Worm (Caenorhabditis elegans): ENCODE results near the gene gfl-1.

The gfl-1 gene

DNA sequence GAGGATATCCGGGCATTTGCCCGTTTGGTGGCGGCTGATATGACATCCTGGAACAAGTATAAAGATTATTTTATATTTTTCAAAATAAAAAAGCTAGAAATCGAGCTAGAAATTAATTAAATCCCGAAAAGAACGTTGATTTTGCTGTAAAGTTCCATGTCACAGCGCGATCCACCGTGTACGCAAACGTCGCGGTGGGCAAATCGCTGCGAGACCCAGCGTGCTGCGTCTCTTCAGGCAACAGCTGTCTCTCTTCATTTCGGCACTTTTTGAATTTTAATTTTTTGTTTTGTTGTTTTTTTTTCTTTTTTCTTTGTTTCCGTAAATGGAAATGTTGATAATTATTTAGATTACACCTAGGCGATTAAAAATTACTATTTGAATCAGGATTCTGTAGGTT lies 45.1 kb downstream of the gfl-1 start, which contains the start of gene sec-24.1:
TSS of gene sec-24.1 (minus strand) at position 49 of the 400 bp plus-strand sequence.
- TF ChIP-seq elt-3 (tag; optimal IDR thresholded peaks at IDR 0.05) (peak in 2 of 6 experiments; percentile 62 to 97), lin-14 (GFP tag; optimal IDR thresholded peaks at IDR 0.05) (peak; percentile 93), nhr-28 (tag; optimal IDR thresholded peaks at IDR 0.05) (no peak), ceh-82 (tag; optimal IDR thresholded peaks at IDR 0.05) (peak; percentile 82 to 92 (median 91)), elt-2 (tag; optimal IDR thresholded peaks at IDR 0.05) (peak; percentile 60), fkh-8 (tag; optimal IDR thresholded peaks at IDR 0.05) (peak; percentile 72), nhr-76 (tag; optimal IDR thresholded peaks at IDR 0.05) (no peak), unc-86 (tag; optimal IDR thresholded peaks at IDR 0.05) (peak; percentile 88), hlh-17 (GFP tag; optimal IDR thresholded peaks at IDR 0.05; ENCODE audit: borderline replicate concordance) (no peak), tbx-2 (tag; optimal IDR thresholded peaks at IDR 0.05) (peak; percentile 93), ets-5 (GFP tag; IDR thresholded peaks at IDR 0.05) (no peak), ztf-11 (tag; optimal IDR thresholded peaks at IDR 0.05) (peak in 1 of 2 experiments; percentile 65), egl-13 (tag; optimal IDR thresholded peaks at IDR 0.05) (peak; percentile 75), dpl-1 (GFP tag; optimal IDR thresholded peaks at IDR 0.05) (peak; percentile 91 to 95 (median 92)), fos-1 (tag; optimal IDR thresholded peaks at IDR 0.05) (peak; percentile 83), efl-1 (optimal IDR thresholded peaks at IDR 0.05) (peak; percentile 93 to 97), efl-1 (GFP tag; optimal IDR thresholded peaks at IDR 0.05 in 1 of 2) (peak; percentile 91 to 100), unc-130 (tag; optimal IDR thresholded peaks at IDR 0.05) (peak; percentile 94), lin-13 (GFP tag; optimal IDR thresholded peaks at IDR 0.05) (peak; percentile 75), nhr-84 (tag; optimal IDR thresholded peaks at IDR 0.05) (no peak), fkh-4 (tag; optimal IDR thresholded peaks at IDR 0.05; ENCODE audit: borderline replicate concordance) (peak; percentile 55), nhr-20 (tag; optimal IDR thresholded peaks at IDR 0.05) (peak; percentile 93), nhr-77 (tag; optimal IDR thresholded peaks at IDR 0.05) (peak; percentile 26), skn-1 (tag; optimal IDR thresholded peaks at IDR 0.05) (peak; percentile 88), C16A3.4 (tag; optimal IDR thresholded peaks at IDR 0.05) (peak; percentile 93), pag-3 (tag; optimal IDR thresholded peaks at IDR 0.05; ENCODE audit: borderline replicate concordance, insufficient read depth) (no peak), rnt-1 (tag; optimal IDR thresholded peaks at IDR 0.05) (peak; percentile 95), nhr-85 (tag) (peak; percentile 95), nhr-71 (tag; optimal IDR thresholded peaks at IDR 0.05) (peak; percentile 96), nhr-90 (tag; optimal IDR thresholded peaks at IDR 0.05; ENCODE audit: poor library complexity) (peak; percentile 92), tlp-1 (tag; optimal IDR thresholded peaks at IDR 0.05) (no peak), aha-1 (tag; optimal IDR thresholded peaks at IDR 0.05) (peak; percentile 52), ama-1 (optimal IDR thresholded peaks at IDR 0.05) (no peak), mab-9 (GFP tag; IDR thresholded peaks at IDR 0.05) (peak; percentile 29; the same call in 1 of the 2 replicates), pqm-1 (tag; optimal IDR thresholded peaks at IDR 0.05) (no peak), fkh-10 (GFP tag; optimal IDR thresholded peaks at IDR 0.05) (peak; percentile 11), vab-15 (tag; optimal IDR thresholded peaks at IDR 0.05) (no peak), nhr-237 (tag; optimal IDR thresholded peaks at IDR 0.05) (peak; percentile 40), alr-1 (tag; optimal IDR thresholded peaks at IDR 0.05; ENCODE audit: borderline replicate concordance) (no peak), dsc-1 (tag; optimal IDR thresholded peaks at IDR 0.05) (peak; percentile 94), sptf-1 (tag; optimal IDR thresholded peaks at IDR 0.05) (no peak), nhr-47 (tag; optimal IDR thresholded peaks at IDR 0.05) (peak; percentile 95), zag-1 (tag; optimal IDR thresholded peaks at IDR 0.05) (no peak), lin-39 (tag; optimal IDR thresholded peaks at IDR 0.05) (peak; percentile 89), sup-37 (GFP tag; optimal IDR thresholded peaks at IDR 0.05) (peak; percentile 85), blmp-1 (tag; optimal IDR thresholded peaks at IDR 0.05) (peak; percentile 28), ces-1 (GFP tag; optimal IDR thresholded peaks at IDR 0.05) (no peak), irx-1 (tag; optimal IDR thresholded peaks at IDR 0.05) (peak; percentile 79), F16B12.6 (tag; optimal IDR thresholded peaks at IDR 0.05) (peak; percentile 60), lsy-2 (tag; optimal IDR thresholded peaks at IDR 0.05) (peak; percentile 99), unc-62 (GFP tag; optimal IDR thresholded peaks at IDR 0.05) (no peak), ztf-4 (tag; optimal IDR thresholded peaks at IDR 0.05) (peak; percentile 83), zip-4 (GFP tag; optimal IDR thresholded peaks at IDR 0.05) (peak; percentile 79)
